5 worm cellular contexts compared by ENCODE assay signal in genomic region chrII:2881088-2881487, ce11.
TF ChIP-seq lines count a peak whose summit lies in the region.

No protein-coding gene starts in this region.

TF ChIP-seq in whole organism, L1 larva, 84 proteins besides CTCF, POLR2A, EP300 and RAD21:
- TF ChIP-seq lin-13 (GFP tag; optimal IDR thresholded peaks at IDR 0.05; lab: Kevin White, UChicago) (peak; percentile 16), xbp-1 (tag; optimal IDR thresholded peaks at IDR 0.05; lab: Kevin White, UChicago) (no peak)

TF ChIP-seq in whole organism, L4 larva, 104 proteins besides CTCF, POLR2A, EP300 and RAD21:
- TF ChIP-seq cey-2 (tag; optimal IDR thresholded peaks at IDR 0.05; lab: Kevin White, UChicago; ENCODE audit: borderline replicate concordance, insufficient read depth), result no peak
- peak; percentile 54 for TF ChIP-seq set-16 (GFP tag; IDR thresholded peaks at IDR 0.05; lab: Robert Waterston, UW)
- TF ChIP-seq lim-7 (GFP tag; IDR thresholded peaks at IDR 0.05; lab: Robert Waterston, UW), result peak; percentile 10; the same call in 1 of the 2 replicates
- 0 out of 2 replicates have a peak, but pooled peaks have one; percentile 7 for TF ChIP-seq lin-38 (GFP tag; IDR thresholded peaks at IDR 0.05; lab: Robert Waterston, UW)

TF ChIP-seq in whole organism, early embryonic, 17 proteins besides CTCF, POLR2A, EP300 and RAD21:
- no peak for TF ChIP-seq hnd-1 (tag; optimal IDR thresholded peaks at IDR 0.05; lab: Kevin White, UChicago)
- peak; percentile 29; the same call in 1 of the 2 replicates for TF ChIP-seq flt-1 (GFP tag; IDR thresholded peaks at IDR 0.05; lab: Robert Waterston, UW)

TF ChIP-seq in whole organism, midembryonic, 9 proteins besides CTCF, POLR2A, EP300 and RAD21:
- no peak for TF ChIP-seq ref-1 (GFP tag; conservative IDR thresholded peaks at IDR 0.05; lab: Robert Waterston, UW)
- TF ChIP-seq med-1 (GFP tag; optimal IDR thresholded peaks at IDR 0.05; lab: Kevin White, UChicago; ENCODE audit: insufficient read depth), result no peak
- peak; percentile 57 for TF ChIP-seq flt-1 (GFP tag; IDR thresholded peaks at IDR 0.05; lab: Robert Waterston, UW)

TF ChIP-seq in whole organism, young adult, 124 proteins besides CTCF, POLR2A, EP300 and RAD21:
- TF ChIP-seq egrh-3 (GFP tag; IDR thresholded peaks at IDR 0.05; lab: Robert Waterston, UW) (peak; percentile 19), zim-3 (tag; optimal IDR thresholded peaks at IDR 0.05; lab: Kevin White, UChicago) (no peak), lag-1 (GFP tag; IDR thresholded peaks at IDR 0.05; lab: Robert Waterston, UW) (0 out of 2 replicates have a peak, but pooled peaks have one; percentile 31), hmg-20 (GFP tag; IDR thresholded peaks at IDR 0.05; lab: Robert Waterston, UW) (0 out of 2 replicates have a peak, but pooled peaks have one; percentile 23), hmg-1.2 (GFP tag; IDR thresholded peaks at IDR 0.05; lab: Robert Waterston, UW) (peak; percentile 81), Y79H2A.3 (GFP tag; conservative IDR thresholded peaks at IDR 0.05; lab: Robert Waterston, UW) (no peak)
